Worm (Caenorhabditis elegans) whole organism, early embryonic: ENCODE measurements around the gene C47E8.1.

Source experiments
- B0310.2 ChIP-seq: sonication (generic microtip); optimal IDR thresholded peaks from 2 replicates; lab custom pipeline; 2016; ENCODE audit warnings: mild to moderate bottlenecking, missing genetic modification characterization, missing compliant biosample characterization
- F13C5.2 ChIP-seq: sonication (generic microtip); optimal IDR thresholded peaks from 2 replicates; lab custom pipeline; 2017; ENCODE audit warnings: mild to moderate bottlenecking, missing genetic modification characterization, inconsistent platforms, missing compliant biosample characterization
- aly-1 ChIP-seq: sonication (generic microtip); optimal IDR thresholded peaks from 2 replicates; lab custom pipeline; 2016; ENCODE audit warnings: missing genetic modification characterization, missing compliant biosample characterization
- ama-1 ChIP-seq: fragments of 150-350 bp; optimal IDR thresholded peaks from 2 replicates; lab custom pipeline; 2014
- ceh-13 ChIP-seq: fragments of 200-800 bp; sonication (Bioruptor generic); optimal IDR thresholded peaks from 2 replicates; lab custom pipeline; 2018; ENCODE audit warnings: mild to moderate bottlenecking, missing genetic modification characterization, missing compliant biosample characterization
- ceh-36 ChIP-seq: sonication (generic microtip); optimal IDR thresholded peaks from 2 replicates; lab custom pipeline; 2016; ENCODE audit warnings: missing genetic modification characterization, inconsistent platforms, missing compliant biosample characterization
- ets-7 ChIP-seq: sonication (generic microtip); optimal IDR thresholded peaks from 2 replicates; lab custom pipeline; 2016; ENCODE audit warnings: missing genotype, missing genetic modification characterization, missing compliant biosample characterization
- flt-1 ChIP-seq: fragments of 200-800 bp; sonication (Bioruptor generic); IDR thresholded peaks from 2 replicates; pipeline ENCODE4 v1.3.6; 2022; ENCODE audit warnings: missing genetic modification characterization, missing compliant biosample characterization
- hmbx-1 ChIP-seq: sonication (generic microtip); optimal IDR thresholded peaks from 2 replicates; lab custom pipeline; 2016; ENCODE audit warnings: mild to moderate bottlenecking, missing genetic modification characterization, missing compliant biosample characterization
- hmg-4 ChIP-seq: fragments of 200-800 bp; sonication (Bioruptor generic); optimal IDR thresholded peaks from 2 replicates; lab custom pipeline; 2018; ENCODE audit warnings: mild to moderate bottlenecking, missing genetic modification characterization, missing compliant biosample characterization
- hnd-1 ChIP-seq: sonication (generic microtip); optimal IDR thresholded peaks from 2 replicates; lab custom pipeline; 2016; ENCODE audit warnings: missing genetic modification characterization, missing compliant biosample characterization
- pes-1 ChIP-seq: fragments of 200-800 bp; sonication (Bioruptor generic); IDR thresholded peaks from 2 replicates; pipeline ENCODE4 v1.3.6; 2022; ENCODE audit warnings: missing genetic modification reagents, missing genetic modification characterization, missing compliant biosample characterization
- scrt-1 ChIP-seq: fragments of 200-800 bp; sonication (Bioruptor generic); IDR thresholded peaks from 2 replicates; pipeline ENCODE4 v1.3.6; 2022; ENCODE audit warnings: missing genetic modification characterization, missing compliant biosample characterization
- sea-1 ChIP-seq: fragments of 200-800 bp; sonication (Bioruptor generic); conservative IDR thresholded peaks from 2 replicates; pipeline ENCODE4 v1.3.6; 2022; ENCODE audit warnings: missing genetic modification characterization, missing compliant biosample characterization
- tbx-11 ChIP-seq: fragments of 200-800 bp; sonication (Bioruptor generic); IDR thresholded peaks from 2 replicates; pipeline ENCODE4 v1.3.6; 2022; ENCODE audit warnings: missing genetic modification characterization, missing compliant biosample characterization
- tbx-37 ChIP-seq: fragments of 200-800 bp; sonication (Bioruptor generic); conservative IDR thresholded peaks from 2 replicates; pipeline ENCODE4 v1.3.6; 2022; ENCODE audit warnings: missing genetic modification reagents, missing genetic modification characterization, missing compliant biosample characterization
- tra-4 ChIP-seq: sonication (generic microtip); optimal IDR thresholded peaks from 2 replicates; lab custom pipeline; 2017; ENCODE audit warnings: missing genetic modification characterization, missing compliant biosample characterization

The C47E8.1 gene

DNA sequence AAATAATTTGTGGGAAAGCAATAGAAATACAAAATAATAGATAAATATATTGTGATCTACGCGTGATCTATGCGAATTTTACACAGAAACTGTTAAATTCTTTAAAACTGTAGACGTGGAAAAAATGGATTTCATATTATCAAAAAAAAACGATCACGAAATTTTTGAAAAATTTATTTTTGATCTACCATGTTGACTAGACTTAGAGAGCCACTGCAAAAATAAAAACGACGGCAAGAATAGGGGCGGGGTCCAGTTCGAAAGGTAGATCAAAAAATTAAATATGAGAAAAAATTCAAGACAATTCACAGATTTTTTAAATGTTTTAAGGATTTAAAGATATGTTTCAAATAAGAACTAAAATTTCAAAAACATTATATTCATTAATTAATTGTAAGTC, 27.8 kb upstream of the C47E8.1 start:
- TF ChIP-seq hnd-1 (tag; lab: Kevin White, UChicago) (no peak), hmbx-1 (tag; lab: Kevin White, UChicago) (no peak), ama-1 (no peak), flt-1 (GFP tag; lab: Robert Waterston, UW) (no peak), ceh-13 (GFP tag; lab: Kevin White, UChicago) (no peak), aly-1 (tag; lab: Kevin White, UChicago) (no peak), ets-7 (no peak), scrt-1 (no peak), ceh-36 (tag; lab: Kevin White, UChicago) (no peak), tbx-37 (GFP tag; lab: Robert Waterston, UW) (no peak), pes-1 (GFP tag; lab: Robert Waterston, UW) (no peak), tra-4 (tag; lab: Kevin White, UChicago) (no peak), F13C5.2 (tag; lab: Kevin White, UChicago) (no peak), tbx-11 (GFP tag; lab: Robert Waterston, UW) (no peak), sea-1 (GFP tag; lab: Robert Waterston, UW) (no peak), hmg-4 (no peak)

DNA sequence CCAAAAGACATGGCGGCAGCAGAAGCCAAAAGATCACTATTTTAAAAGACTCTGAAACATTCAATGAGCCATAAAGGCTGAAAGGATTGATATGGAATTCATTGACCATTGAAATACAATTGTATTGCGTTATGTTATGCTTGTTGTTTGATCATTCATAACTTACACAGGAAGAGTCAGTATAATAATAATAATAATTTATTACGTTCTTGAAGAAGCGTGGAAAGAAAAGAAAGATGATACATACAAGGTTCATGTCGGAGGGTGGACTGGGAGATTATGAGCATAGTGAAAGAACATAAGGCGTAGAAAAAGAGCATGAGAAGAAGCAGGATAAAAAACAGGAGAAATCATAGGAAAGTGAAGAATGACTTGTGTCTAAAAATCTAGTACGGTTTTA, 25.8 kb upstream of the C47E8.1 start, which contains the start of gene F43D2.7:
Gene F43D2.7 (minus strand): TSS at position 101 of the 400 bp plus-strand sequence.
- TF ChIP-seq hmg-4: no peak
- no peak for TF ChIP-seq flt-1 (GFP tag; lab: Robert Waterston, UW)
- TF ChIP-seq hmbx-1 (tag; lab: Kevin White, UChicago): no peak
- TF ChIP-seq hnd-1 (tag; lab: Kevin White, UChicago): no peak
- TF ChIP-seq scrt-1: no peak
- TF ChIP-seq aly-1 (tag; lab: Kevin White, UChicago): no peak
- TF ChIP-seq ets-7: no peak
- TF ChIP-seq B0310.2: no peak
- no peak for TF ChIP-seq tbx-37 (GFP tag; lab: Robert Waterston, UW)
- no peak for TF ChIP-seq ama-1
- no peak for TF ChIP-seq ceh-13 (GFP tag; lab: Kevin White, UChicago)
- TF ChIP-seq tra-4 (tag; lab: Kevin White, UChicago): no peak
- TF ChIP-seq ceh-36 (tag; lab: Kevin White, UChicago): no peak
- no peak for TF ChIP-seq pes-1 (GFP tag; lab: Robert Waterston, UW)

DNA sequence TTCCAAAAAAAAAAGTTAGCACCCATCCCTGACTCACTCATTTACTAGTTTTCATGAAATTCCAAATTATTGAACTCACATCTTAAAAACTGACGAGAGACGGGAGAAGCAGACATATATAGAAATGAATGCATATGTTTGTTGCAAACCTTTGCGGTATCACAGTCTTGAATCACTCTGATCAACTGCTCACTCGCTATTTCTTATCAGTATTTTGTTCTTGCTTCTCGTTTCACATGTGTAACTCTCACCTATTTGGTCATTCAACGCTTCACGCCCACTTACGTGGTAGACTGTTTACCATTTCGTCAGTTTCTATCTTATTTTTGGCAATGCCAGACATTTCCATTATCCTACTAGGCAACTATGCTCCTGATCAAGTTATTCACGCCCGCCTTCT, 25.1 kb upstream of the C47E8.1 start, which contains the start of gene C54G10.1:
Gene C54G10.1 (plus strand): TSS at position 333 of the 400 bp plus-strand sequence.
- TF ChIP-seq F13C5.2 (tag; lab: Kevin White, UChicago) (no peak), ama-1 (no peak), scrt-1 (no peak), tbx-11 (GFP tag; lab: Robert Waterston, UW) (no peak), pes-1 (GFP tag; lab: Robert Waterston, UW) (no peak), hnd-1 (tag; lab: Kevin White, UChicago) (no peak), ets-7 (no peak), hmg-4 (no peak), tra-4 (tag; lab: Kevin White, UChicago) (no peak)

DNA sequence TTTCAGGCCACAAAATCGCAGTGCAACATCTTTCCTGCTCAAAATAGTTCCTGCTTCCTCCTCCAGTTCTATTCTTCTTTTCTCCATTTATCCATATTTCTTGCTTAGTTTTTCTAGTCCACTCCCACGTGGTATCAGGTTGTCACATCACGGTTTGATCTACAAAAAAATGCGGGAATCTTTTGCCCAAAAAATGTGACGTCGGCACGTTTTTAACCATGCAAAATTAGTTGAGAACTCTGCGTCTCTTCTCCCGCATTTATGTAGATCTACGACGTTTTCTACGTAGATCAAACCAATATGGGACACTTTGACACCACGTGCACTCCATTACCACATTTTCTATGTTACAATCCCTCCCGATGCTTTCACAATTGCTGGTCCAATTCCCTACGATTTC, 23.8 kb upstream of the C47E8.1 start:
- TF ChIP-seq ets-7 (no peak), sea-1 (GFP tag; lab: Robert Waterston, UW) (no peak), hnd-1 (tag; lab: Kevin White, UChicago) (no peak), ceh-13 (GFP tag; lab: Kevin White, UChicago) (no peak), hmbx-1 (tag; lab: Kevin White, UChicago) (no peak), B0310.2 (no peak), tra-4 (tag; lab: Kevin White, UChicago) (no peak), tbx-37 (GFP tag; lab: Robert Waterston, UW) (no peak), hmg-4 (no peak)

DNA sequence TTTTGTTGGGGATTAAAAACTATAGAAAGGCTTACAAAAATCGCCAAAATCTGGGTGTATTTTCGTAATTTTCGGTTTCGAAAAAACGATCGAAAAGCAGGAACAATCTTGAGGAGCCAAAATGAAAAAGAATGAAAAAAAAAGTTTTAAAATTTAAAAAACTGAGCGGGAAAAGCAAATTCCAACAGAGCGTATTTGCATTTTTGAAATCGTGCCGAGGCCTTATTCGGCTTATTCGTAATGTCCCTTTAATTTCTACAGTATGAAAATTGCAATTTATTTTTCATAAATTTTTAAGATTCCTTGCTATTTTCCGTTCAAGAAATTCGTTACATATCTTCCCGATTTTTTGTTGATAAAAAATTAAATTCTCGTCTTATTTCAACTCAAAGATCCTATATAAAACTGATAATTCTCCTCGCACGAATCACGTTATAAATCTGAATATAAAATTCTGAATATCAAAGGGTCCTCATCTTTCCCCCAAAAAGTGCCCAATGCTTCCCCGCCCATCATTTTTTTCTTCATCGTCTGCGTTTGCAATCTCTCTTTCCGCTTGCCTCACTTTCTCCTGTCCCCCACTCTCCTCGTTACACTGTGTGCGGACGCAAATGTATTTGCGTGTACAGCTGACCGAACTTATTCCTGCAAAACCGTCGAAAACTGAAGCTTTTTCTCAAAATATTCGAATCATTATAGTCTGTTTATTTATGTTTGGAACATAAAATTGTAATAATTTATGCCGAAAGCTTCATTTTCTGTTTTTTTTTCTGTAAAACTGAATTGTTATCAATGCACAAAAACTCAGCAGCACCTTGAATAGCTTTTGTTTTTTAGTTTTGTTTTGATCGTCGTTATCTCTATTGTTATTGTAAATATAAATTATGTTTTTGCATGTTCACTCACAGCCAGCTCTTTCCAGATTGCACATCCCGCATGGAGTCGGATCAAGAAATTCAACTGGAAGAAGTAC, 19.7 kb upstream of the C47E8.1 start, which contains the start of the genes rfc-1 and pmp-3:
Gene rfc-1 (minus strand): TSS at position 163 of the 973 bp plus-strand sequence.
Gene pmp-3 (plus strand): TSS at position 923 of the 973 bp plus-strand sequence.
- TF ChIP-seq flt-1 (GFP tag; lab: Robert Waterston, UW) (0 out of 2 replicates have a peak, but pooled peaks have one; percentile 25), hnd-1 (tag; lab: Kevin White, UChicago) (no peak), ceh-36 (tag; lab: Kevin White, UChicago) (no peak), hmg-4 (peak; percentile 36)

DNA sequence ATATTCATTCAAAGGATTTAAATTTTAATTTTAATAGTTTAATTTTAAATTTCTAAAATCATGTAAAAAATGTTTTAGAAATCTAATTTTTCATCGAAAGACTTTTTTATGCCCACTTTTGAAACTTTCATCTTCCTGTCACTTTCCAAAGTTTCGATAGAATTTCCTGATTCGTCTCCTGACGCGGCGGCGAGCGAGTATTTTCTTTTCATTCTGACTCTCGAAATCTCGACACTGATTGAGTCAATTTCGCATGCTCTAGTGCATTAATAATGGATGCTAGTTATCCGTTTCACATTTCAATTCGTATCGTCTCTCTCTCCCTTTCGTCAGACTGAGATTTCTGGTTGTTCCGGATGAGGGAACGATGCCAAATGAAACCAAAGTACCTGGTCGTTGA, 17.0 kb upstream of the C47E8.1 start:
- TF ChIP-seq tbx-11 (GFP tag; lab: Robert Waterston, UW) (no peak), ama-1 (no peak)

DNA sequence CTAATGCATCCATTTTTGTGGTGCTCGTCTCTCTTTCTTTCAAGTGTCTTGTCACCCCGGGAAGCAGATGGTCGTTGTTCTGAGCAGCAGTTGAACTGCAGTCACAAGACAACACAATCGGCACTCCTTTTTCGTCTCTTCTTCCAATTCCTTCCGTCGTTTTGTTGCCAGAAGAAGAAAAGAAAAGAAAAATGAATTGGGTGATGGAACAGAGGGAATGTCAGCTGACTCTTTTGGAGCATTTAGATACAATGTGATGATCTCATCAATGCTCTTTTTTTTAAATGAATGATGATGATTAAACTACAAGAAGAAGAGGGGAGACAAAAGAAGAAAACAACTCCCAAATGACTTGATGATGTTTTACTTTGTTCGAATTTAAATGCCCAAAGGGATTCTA, 15.9 kb upstream of the C47E8.1 start:
- TF ChIP-seq hmbx-1 (tag; lab: Kevin White, UChicago) (no peak), tbx-11 (GFP tag; lab: Robert Waterston, UW) (no peak), ets-7 (no peak), ceh-13 (GFP tag; lab: Kevin White, UChicago) (no peak), aly-1 (tag; lab: Kevin White, UChicago) (no peak), ceh-36 (tag; lab: Kevin White, UChicago) (no peak), sea-1 (GFP tag; lab: Robert Waterston, UW) (no peak), F13C5.2 (tag; lab: Kevin White, UChicago) (no peak), hnd-1 (tag; lab: Kevin White, UChicago) (no peak), scrt-1 (no peak), hmg-4 (no peak)
